Fruit fly (Drosophila melanogaster) whole organism, embryonic: Measurements from ENCODE around the gene Rdl.
A peak's percentile ranks its signal among the peaks of the same experiment; 100 is the strongest.

Experiments used
- Bgb ChIP-seq: fragments of 200-800 bp; sonication (Bioruptor generic); IDR thresholded peaks from 2 replicates; pipeline ENCODE4 v1.3.6; 2022; ENCODE audit warnings: missing biosample characterization, missing genetic modification characterization; ENCODE audit not compliant: partially characterized antibody
- CG13296 ChIP-seq: fragments of 200-800 bp; sonication (Bioruptor generic); optimal IDR thresholded peaks from 3 replicates; lab custom pipeline; 2018; ENCODE audit warnings: missing biosample characterization, mild to moderate bottlenecking, missing genetic modification characterization
- CG14710 ChIP-seq: fragments of 200-800 bp; sonication (Bioruptor generic); optimal IDR thresholded peaks from 3 replicates; lab custom pipeline; 2019; ENCODE audit warnings: missing biosample characterization, mild to moderate bottlenecking, missing genetic modification characterization, moderate library complexity
- CG1603 ChIP-seq: fragments of 200-800 bp; sonication (Bioruptor generic); optimal IDR thresholded peaks from 2 replicates; lab custom pipeline; 2019; ENCODE audit warnings: missing biosample characterization, mild to moderate bottlenecking, missing genetic modification characterization, moderate library complexity
- CG17361 ChIP-seq: fragments of 200-800 bp; sonication (Bioruptor generic); IDR thresholded peaks from 3 replicates; pipeline ENCODE4 v1.3.6; 2022; ENCODE audit warnings: missing biosample characterization, missing genetic modification characterization
- CG1792 ChIP-seq: fragments of 200-800 bp; sonication (Bioruptor generic); optimal IDR thresholded peaks from 2 replicates; lab custom pipeline; 2016; ENCODE audit warnings: missing biosample characterization, missing genetic modification characterization
- CG2875 ChIP-seq: fragments of 200-800 bp; sonication (Bioruptor generic); optimal IDR thresholded peaks from 2 replicates; lab custom pipeline; 2017; ENCODE audit warnings: missing biosample characterization, mild to moderate bottlenecking, missing genetic modification characterization, missing genetic modification reagents
- CG3065 ChIP-seq: fragments of 200-800 bp; sonication (Bioruptor generic); optimal IDR thresholded peaks from 2 replicates; lab custom pipeline; 2016; ENCODE audit warnings: missing biosample characterization, missing genetic modification characterization
- CG31441 ChIP-seq: fragments of 200-800 bp; sonication (Bioruptor generic); IDR thresholded peaks from 2 replicates; pipeline ENCODE4 v1.3.6; 2022; ENCODE audit warnings: missing biosample characterization, missing genetic modification characterization
- CG3847 ChIP-seq: fragments of 200-800 bp; sonication (Bioruptor generic); IDR thresholded peaks from 2 replicates; pipeline ENCODE4 v1.3.6; 2022; ENCODE audit warnings: missing biosample characterization, missing genetic modification characterization
- CG5245 ChIP-seq: fragments of 200-800 bp; sonication (Bioruptor generic); optimal IDR thresholded peaks from 3 replicates; lab custom pipeline; 2016; ENCODE audit warnings: missing biosample characterization, missing genetic modification characterization
- CG6791 ChIP-seq: fragments of 200-800 bp; sonication (Bioruptor generic); IDR thresholded peaks from 3 replicates; pipeline ENCODE4 v1.3.6; 2022; ENCODE audit warnings: missing biosample characterization, missing genetic modification characterization; ENCODE audit not compliant: partially characterized antibody
- CG7372 ChIP-seq: fragments of 200-800 bp; sonication (Bioruptor generic); IDR thresholded peaks from 2 replicates; pipeline ENCODE4 v1.3.6; 2022; ENCODE audit warnings: missing biosample characterization, missing genetic modification characterization
- CG8089 ChIP-seq: fragments of 200-800 bp; sonication (Bioruptor generic); optimal IDR thresholded peaks from 3 replicates; lab custom pipeline; 2016; ENCODE audit warnings: missing biosample characterization, missing genetic modification characterization
- CG8281 ChIP-seq: fragments of 200-800 bp; sonication (Bioruptor generic); optimal IDR thresholded peaks from 2 replicates; lab custom pipeline; 2018; ENCODE audit warnings: missing biosample characterization, mild to moderate bottlenecking, missing genetic modification characterization, moderate library complexity
- CoRest ChIP-seq: fragments of 200-800 bp; sonication (Bioruptor generic); optimal IDR thresholded peaks from 3 replicates; lab custom pipeline; 2018; ENCODE audit warnings: missing biosample characterization, mild to moderate bottlenecking, missing genetic modification characterization, moderate library complexity
- Doc3 ChIP-seq: fragments of 200-800 bp; sonication (Bioruptor generic); IDR thresholded peaks from 3 replicates; pipeline ENCODE4 v1.3.6; 2022; ENCODE audit warnings: missing biosample characterization, missing genetic modification characterization; ENCODE audit not compliant: partially characterized antibody
- E2f1 ChIP-seq: fragments of 200-800 bp; sonication (Bioruptor generic); IDR thresholded peaks from 2 replicates; pipeline ENCODE4 v1.3.6; 2022; ENCODE audit warnings: missing biosample characterization, missing genetic modification characterization
- E2f2 ChIP-seq: fragments of 200-800 bp; sonication (Bioruptor generic); IDR thresholded peaks from 2 replicates; pipeline ENCODE4 v1.3.6; 2022; ENCODE audit warnings: missing biosample characterization, missing genetic modification characterization
- Fer3 ChIP-seq: fragments of 200-800 bp; sonication (Bioruptor generic); optimal IDR thresholded peaks from 2 replicates; lab custom pipeline; 2018; ENCODE audit warnings: missing biosample characterization, mild to moderate bottlenecking, missing genetic modification characterization, moderate library complexity
- GATAe ChIP-seq: fragments of 200-800 bp; sonication (Bioruptor generic); conservative IDR thresholded peaks from 2 replicates; pipeline ENCODE4 v1.3.6; 2022; ENCODE audit warnings: missing biosample characterization, missing genetic modification characterization
- Hr39 ChIP-seq: fragments of >200 bp; optimal IDR thresholded peaks from 2 replicates; lab custom pipeline; 2017
- MESR4 ChIP-seq: fragments of 200-800 bp; sonication (Bioruptor generic); optimal IDR thresholded peaks from 2 replicates; lab custom pipeline; 2018; ENCODE audit warnings: missing biosample characterization, mild to moderate bottlenecking, missing genetic modification characterization, moderate library complexity
- Pdp1 ChIP-seq, 2 experiments: fragments of 200-800 bp; sonication (Bioruptor generic); optimal IDR thresholded peaks; 3 replicates each; lab custom pipeline; 2016; ENCODE audit warnings: missing biosample characterization in 2 of 2, missing genetic modification characterization in 2 of 2, mild to moderate bottlenecking in 1 of 2, moderate library complexity in 1 of 2
- Rfx ChIP-seq: fragments of 200-800 bp; sonication (Bioruptor generic); IDR thresholded peaks from 2 replicates; pipeline ENCODE4 v1.3.6; 2022; ENCODE audit warnings: missing biosample characterization, missing genetic modification characterization
- Stat92E ChIP-seq, 3 experiments: fragments of >200 bp in 2 of 3; fragments of 200-800 bp in 1 of 3; sonication (Bioruptor generic) in 1 of 3; optimal IDR thresholded peaks; 2 replicates each; lab custom pipeline; 2017 to 2019; ENCODE audit warnings: missing biosample characterization in 3 of 3, missing genetic modification characterization in 3 of 3, mild to moderate bottlenecking in 1 of 3, moderate library complexity in 1 of 3
- TFAM ChIP-seq: fragments of 200-800 bp; sonication (Bioruptor generic); optimal IDR thresholded peaks from 2 replicates; lab custom pipeline; 2017; ENCODE audit warnings: missing biosample characterization, missing genetic modification characterization, inconsistent platforms
- bowl ChIP-seq: fragments of 200-800 bp; sonication (Bioruptor generic); IDR thresholded peaks from 2 replicates; pipeline ENCODE4 v1.3.6; 2022; ENCODE audit warnings: missing biosample characterization, missing genetic modification characterization
- cas ChIP-seq: fragments of 200-800 bp; sonication (Bioruptor generic); IDR thresholded peaks from 2 replicates; pipeline ENCODE4 v1.3.6; 2022; ENCODE audit warnings: missing biosample characterization, missing genetic modification characterization
- crp ChIP-seq, 2 experiments: fragments of 200-800 bp; sonication (Bioruptor generic); optimal IDR thresholded peaks; 2 replicates in 1 of 2; 3 replicates in 1 of 2; lab custom pipeline; 2017; ENCODE audit warnings: missing biosample characterization in 2 of 2, missing genetic modification characterization in 2 of 2, mild to moderate bottlenecking in 1 of 2, moderate library complexity in 1 of 2
- cwo ChIP-seq: fragments of 200-800 bp; sonication (Bioruptor generic); optimal IDR thresholded peaks from 3 replicates; lab custom pipeline; 2017; ENCODE audit warnings: missing biosample characterization, missing genetic modification characterization, mild to moderate bottlenecking, moderate library complexity, missing genetic modification reagents
- dm ChIP-seq: fragments of 200-800 bp; sonication (Bioruptor generic); optimal IDR thresholded peaks from 3 replicates; lab custom pipeline; 2016; ENCODE audit warnings: missing biosample characterization, missing genetic modification characterization
- dmrt11E ChIP-seq: fragments of 200-800 bp; sonication (Bioruptor generic); optimal IDR thresholded peaks from 3 replicates; lab custom pipeline; 2018; ENCODE audit warnings: missing biosample characterization, mild to moderate bottlenecking, missing genetic modification characterization, moderate library complexity
- gsb-n ChIP-seq: fragments of 200-800 bp; sonication (Bioruptor generic); optimal IDR thresholded peaks from 3 replicates; lab custom pipeline; 2018; ENCODE audit warnings: missing biosample characterization, mild to moderate bottlenecking, missing genetic modification characterization
- ken ChIP-seq: fragments of 200-800 bp; sonication (Bioruptor generic); IDR thresholded peaks from 3 replicates; pipeline ENCODE4 v1.3.6; 2022; ENCODE audit warnings: missing biosample characterization, missing genetic modification characterization
- mirr ChIP-seq: fragments of 200-800 bp; sonication (Bioruptor generic); optimal IDR thresholded peaks from 3 replicates; lab custom pipeline; 2018; ENCODE audit warnings: missing biosample characterization, mild to moderate bottlenecking, missing genetic modification characterization
- nerfin-2 ChIP-seq: fragments of 200-800 bp; sonication (Bioruptor generic); IDR thresholded peaks from 2 replicates; pipeline ENCODE4 v1.3.6; 2022; ENCODE audit warnings: missing biosample characterization, missing genetic modification characterization; ENCODE audit not compliant: partially characterized antibody
- odd ChIP-seq: fragments of 200-800 bp; sonication (Bioruptor generic); optimal IDR thresholded peaks from 2 replicates; lab custom pipeline; 2017; ENCODE audit warnings: missing biosample characterization, mild to moderate bottlenecking, missing genetic modification characterization
- onecut ChIP-seq: fragments of 200-800 bp; sonication (Bioruptor generic); IDR thresholded peaks from 2 replicates; pipeline ENCODE4 v1.3.6; 2022; ENCODE audit warnings: missing biosample characterization, missing genetic modification characterization
- pho ChIP-seq: fragments of 200-800 bp; sonication (Bioruptor generic); optimal IDR thresholded peaks from 2 replicates; lab custom pipeline; 2016; ENCODE audit warnings: missing biosample characterization, missing genetic modification characterization
- repo ChIP-seq: fragments of 200-800 bp; sonication (Bioruptor generic); optimal IDR thresholded peaks from 2 replicates; lab custom pipeline; 2016; ENCODE audit warnings: missing biosample characterization, missing genetic modification characterization
- sd ChIP-seq: fragments of 200-800 bp; sonication (Bioruptor generic); optimal IDR thresholded peaks from 3 replicates; lab custom pipeline; 2018; ENCODE audit warnings: missing biosample characterization, mild to moderate bottlenecking, missing genetic modification characterization, moderate library complexity
- sob ChIP-seq: fragments of 200-800 bp; sonication (Bioruptor generic); IDR thresholded peaks from 2 replicates; pipeline ENCODE4 v1.3.6; 2022; ENCODE audit warnings: missing biosample characterization, missing genetic modification characterization
- unc-4 ChIP-seq: fragments of 200-800 bp; sonication (Bioruptor generic); IDR thresholded peaks from 2 replicates; pipeline ENCODE4 v1.3.6; 2022; ENCODE audit warnings: missing biosample characterization, missing genetic modification characterization; ENCODE audit not compliant: partially characterized antibody
- unpg ChIP-seq: fragments of 200-800 bp; sonication (Bioruptor generic); optimal IDR thresholded peaks from 3 replicates; lab custom pipeline; 2018; ENCODE audit warnings: missing biosample characterization, mild to moderate bottlenecking, missing genetic modification characterization, moderate library complexity
- wor ChIP-seq: fragments of 200-800 bp; sonication (Bioruptor generic); IDR thresholded peaks from 2 replicates; pipeline ENCODE4 v1.3.6; 2022; ENCODE audit warnings: missing biosample characterization, missing genetic modification characterization

Rdl gene

dm6 chr3L:9139553-9139952 lies 42.4 kb downstream of the Rdl start (continued):
- TF ChIP-seq CG31441 = no peak
- TF ChIP-seq mirr (GFP tag; lab: Kevin White, UChicago) = no peak
- no peak for TF ChIP-seq E2f2 (GFP tag; lab: Robert Waterston, UW)

DNA sequence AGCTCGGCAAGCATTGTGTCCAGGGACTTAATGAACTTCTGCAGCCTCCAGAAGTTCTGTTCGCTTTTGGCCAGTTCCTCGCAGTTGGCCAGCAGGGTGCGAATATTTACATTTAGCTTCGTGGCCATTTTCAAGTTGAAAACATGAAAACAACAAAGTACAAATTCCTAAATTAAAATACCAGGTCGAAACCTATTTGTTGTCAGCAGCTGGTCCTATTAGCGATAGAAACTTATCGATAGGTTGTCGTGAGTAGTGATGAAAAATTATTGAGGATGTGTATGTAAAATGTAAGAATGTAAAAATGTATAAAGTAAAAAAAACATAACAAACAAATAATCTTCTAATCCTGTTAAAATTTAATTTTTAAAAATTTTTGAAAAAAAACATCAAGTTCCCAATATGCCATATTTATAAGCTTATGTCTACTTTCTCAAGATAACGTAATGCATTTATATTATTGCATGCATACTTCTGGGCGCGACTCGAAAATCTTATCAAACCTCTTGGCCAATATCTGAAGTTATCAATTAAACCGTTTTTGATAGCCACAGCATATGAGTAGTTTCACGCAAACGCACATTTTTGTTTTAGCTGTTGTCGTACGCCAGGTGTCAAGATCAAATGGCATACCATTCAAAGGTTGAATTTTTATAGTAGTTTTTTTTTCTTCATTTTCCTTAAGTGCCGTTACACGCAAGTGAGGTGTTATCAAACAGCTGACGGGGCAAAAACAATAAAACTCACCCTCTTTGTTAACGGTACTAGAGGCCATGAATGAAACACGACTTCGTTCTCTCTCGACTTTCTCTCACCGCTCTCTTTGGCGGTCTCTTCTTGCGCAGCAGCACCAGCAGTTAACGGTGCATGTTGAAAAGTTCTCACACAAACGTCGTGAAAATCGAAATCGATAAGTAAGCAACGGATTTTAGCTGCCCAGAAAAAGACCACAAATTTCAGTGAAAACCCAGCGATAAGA lies 44.7 kb downstream of the Rdl start, which contains the start of the genes Use1 and nwk:
Use1 (minus strand) TSS at position 206 of the 979 bp plus-strand sequence.
nwk (plus strand) TSS at position 885 of the 979 bp plus-strand sequence.
- TF ChIP-seq Doc3 (peak; percentile 67), unc-4 (GFP tag; lab: Robert Waterston, UW) (peak; percentile 76), cwo (GFP tag; lab: Kevin White, UChicago) (peak; percentile 60), CG8281 (tag; lab: Kevin White, UChicago) (peak; percentile 5), Stat92E (GFP tag; optimal IDR thresholded peaks at IDR 0.05; lab: Kevin White, UChicago) (no peak), crp (GFP tag; optimal IDR thresholded peaks at IDR 0.05; lab: Kevin White, UChicago) (peak in 1 of 2 experiments; percentile 64), unpg (GFP tag; lab: Kevin White, UChicago) (no peak), CG5245 (GFP tag; lab: Kevin White, UChicago) (no peak), wor (GFP tag; lab: Robert Waterston, UW) (no peak), pho (peak; percentile 8), CG1792 (no peak), odd (GFP tag; lab: Kevin White, UChicago) (no peak), Fer3 (tag; lab: Kevin White, UChicago) (no peak), bowl (GFP tag; lab: Robert Waterston, UW) (no peak), CG6791 (peak; percentile 75; the same call in 2 of the 3 replicates), CG2875 (GFP tag; lab: Kevin White, UChicago) (no peak), nerfin-2 (GFP tag; lab: Robert Waterston, UW) (peak; percentile 22; the same call in 1 of the 2 replicates), cas (GFP tag; lab: Robert Waterston, UW) (no peak), CG8089 (no peak), Bgb (GFP tag; lab: Robert Waterston, UW) (peak; percentile 81), CG14710 (peak; percentile 37), dmrt11E (tag; lab: Kevin White, UChicago) (no peak), repo (GFP tag; lab: Kevin White, UChicago) (no peak), gsb-n (tag; lab: Kevin White, UChicago) (no peak), onecut (GFP tag; lab: Robert Waterston, UW) (peak; percentile 94), CG13296 (no peak), Rfx (GFP tag; lab: Robert Waterston, UW) (peak; percentile 44), Pdp1 (GFP tag; optimal IDR thresholded peaks at IDR 0.05; lab: Kevin White, UChicago) (peak in 1 of 2 experiments; percentile 25), Hr39 (lab: Kevin White, UChicago) (no peak), E2f1 (no peak), CoRest (tag; lab: Kevin White, UChicago) (peak; percentile 33), sob (peak; percentile 47; the same call in 1 of the 2 replicates), CG3065 (no peak), CG7372 (GFP tag; lab: Robert Waterston, UW) (no peak), CG3847 (GFP tag; lab: Robert Waterston, UW) (peak; percentile 31; the same call in 1 of the 2 replicates), TFAM (GFP tag; lab: Kevin White, UChicago) (no peak), CG17361 (GFP tag; lab: Robert Waterston, UW) (peak; percentile 28; the same call in 1 of the 3 replicates), ken (GFP tag; lab: Robert Waterston, UW) (no peak), MESR4 (GFP tag; lab: Kevin White, UChicago) (peak; percentile 61), GATAe (GFP tag; lab: Robert Waterston, UW) (peak; percentile 50; the same call in 1 of the 2 replicates), sd (tag; lab: Kevin White, UChicago) (peak; percentile 72), CG1603 (peak; percentile 38), dm (GFP tag; lab: Kevin White, UChicago) (no peak)
